Worm (Caenorhabditis elegans): ENCODE measurements around the gene trr-1.

DNA sequence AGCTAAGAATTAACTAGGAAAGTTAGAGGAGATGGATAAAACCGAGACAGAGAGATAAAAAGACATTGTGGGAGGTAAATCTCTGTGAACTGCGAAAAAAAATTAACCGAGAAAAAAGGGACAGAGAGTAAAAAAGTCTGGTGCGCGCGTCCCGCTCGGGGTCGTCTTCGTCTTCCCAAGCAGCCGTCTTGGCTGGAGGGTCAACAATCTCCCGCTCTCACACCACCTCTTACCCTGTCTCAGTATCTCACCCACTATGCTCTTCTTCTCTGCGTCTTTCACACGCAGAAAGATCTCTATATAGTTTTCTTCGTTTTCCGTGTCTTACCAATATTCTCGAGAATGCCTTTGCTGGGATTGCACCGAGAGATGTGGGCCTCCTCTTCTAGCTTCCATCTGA lies 43.0 kb downstream of the trr-1 start:
- TF ChIP-seq nhr-25 (tag; optimal IDR thresholded peaks at IDR 0.05; ENCODE audit: borderline replicate concordance, insufficient read depth) = peak; percentile 5
- TF ChIP-seq dpl-1 (GFP tag; optimal IDR thresholded peaks at IDR 0.05) = no peak
- TF ChIP-seq ceh-28 (tag; optimal IDR thresholded peaks at IDR 0.05) = no peak
- TF ChIP-seq tag-97 (GFP tag; IDR thresholded peaks at IDR 0.05) = no peak
- no peak for TF ChIP-seq fos-1 (tag; optimal IDR thresholded peaks at IDR 0.05)

Measured in whole organism, L4 larva.